Worm (Caenorhabditis elegans) whole organism, L4/young adult: ENCODE data around the gene F09E10.7.

Experiments
- dao-5 ChIP-seq: sonication (generic microtip); optimal IDR thresholded peaks from 2 replicates; lab custom pipeline; 2016; ENCODE audit warnings: missing genotype, missing genetic modification characterization, moderate library complexity, missing compliant biosample characterization
- him-1 ChIP-seq: sonication (generic microtip); optimal IDR thresholded peaks from 2 replicates; lab custom pipeline; 2016; ENCODE audit warnings: missing genotype, missing genetic modification reagents, missing genetic modification characterization, missing compliant biosample characterization

DNA sequence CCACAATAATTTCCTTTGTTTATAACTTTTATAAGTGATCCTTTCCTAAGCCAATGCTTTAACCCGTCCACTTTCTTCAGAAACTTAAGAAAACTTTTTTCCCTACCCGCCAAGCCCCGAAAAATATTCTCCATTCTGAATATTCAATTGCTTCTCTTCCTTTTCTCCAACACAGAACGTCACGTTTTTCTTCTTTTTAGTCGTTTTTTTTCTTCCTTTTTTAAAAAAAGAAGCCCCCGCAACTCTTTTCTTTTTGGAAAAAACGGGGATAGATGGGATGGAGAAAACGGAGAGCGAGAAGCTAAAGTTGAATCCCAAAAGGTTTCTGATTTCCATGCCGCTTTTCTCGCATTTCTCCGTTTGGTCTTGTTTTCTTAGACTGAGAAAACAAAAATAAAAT is 23.1 kb downstream of the F09E10.7 start:
- TF ChIP-seq him-1 (tag; lab: Kevin White, UChicago): no peak
- TF ChIP-seq dao-5 (tag; lab: Kevin White, UChicago): no peak
